Worm (Caenorhabditis elegans) whole organism, young adult: ENCODE results near the gene sel-11.

ENCODE experiments used
- B0019.2 ChIP-seq: fragments of 200-800 bp; sonication (Bioruptor generic); conservative IDR thresholded peaks from 2 replicates; pipeline ENCODE4 v1.3.6; 2022; ENCODE audit warnings: missing genetic modification reagents, missing genetic modification characterization, missing compliant biosample characterization
- C06A6.2 ChIP-seq: fragments of 200-800 bp; sonication (Bioruptor generic); conservative IDR thresholded peaks from 2 replicates; pipeline ENCODE4 v1.3.6; 2022; ENCODE audit warnings: missing genetic modification characterization, missing compliant biosample characterization
- D2030.7 ChIP-seq: fragments of 200-800 bp; sonication (Bioruptor generic); IDR thresholded peaks from 2 replicates; pipeline ENCODE4 v1.3.6; 2022; ENCODE audit warnings: missing genetic modification reagents, missing genetic modification characterization, missing compliant biosample characterization
- F33H1.4 ChIP-seq: fragments of 200-800 bp; sonication (Bioruptor generic); IDR thresholded peaks from 2 replicates; pipeline ENCODE4 v1.3.6; 2022; ENCODE audit warnings: missing genetic modification reagents, missing genetic modification characterization, missing compliant biosample characterization
- Y79H2A.3 ChIP-seq: fragments of 200-800 bp; sonication (Bioruptor generic); conservative IDR thresholded peaks from 2 replicates; pipeline ENCODE4 v1.3.6; 2022; ENCODE audit warnings: missing genetic modification reagents, missing genetic modification characterization, missing compliant biosample characterization
- Y95B8A.8 ChIP-seq: fragments of 200-800 bp; sonication (Bioruptor generic); IDR thresholded peaks from 2 replicates; pipeline ENCODE4 v1.3.6; 2022; ENCODE audit warnings: missing genetic modification reagents, missing genetic modification characterization, missing compliant biosample characterization
- aptf-2 ChIP-seq: fragments of 200-800 bp; sonication (Bioruptor generic); conservative IDR thresholded peaks from 2 replicates; pipeline ENCODE4 v1.3.6; 2022; ENCODE audit warnings: missing genetic modification reagents, missing genetic modification characterization, missing compliant biosample characterization
- aptf-3 ChIP-seq: fragments of 200-800 bp; sonication (Bioruptor generic); IDR thresholded peaks from 2 replicates; pipeline ENCODE4 v1.3.6; 2022; ENCODE audit warnings: missing genetic modification characterization, missing compliant biosample characterization
- atf-7 ChIP-seq: sonication (generic microtip); optimal IDR thresholded peaks from 2 replicates; lab custom pipeline; 2017; ENCODE audit warnings: mild to moderate bottlenecking, missing genetic modification characterization, missing compliant biosample characterization
- athp-1 ChIP-seq: sonication (generic microtip); optimal IDR thresholded peaks from 2 replicates; lab custom pipeline; 2017; ENCODE audit warnings: mild to moderate bottlenecking, missing genetic modification characterization, missing compliant biosample characterization
- cebp-1 ChIP-seq, 2 experiments: fragments of 200-800 bp in 1 of 2; sonication (Bioruptor generic) in 1 of 2; sonication (generic microtip) in 1 of 2; IDR thresholded peaks in 1 of 2; optimal IDR thresholded peaks in 1 of 2; 2 replicates each; pipeline versions ENCODE4 v1.3.6 to Lab custom; 2017 to 2022; ENCODE audit warnings: missing compliant biosample characterization in 2 of 2, missing genetic modification characterization in 2 of 2, mild to moderate bottlenecking in 1 of 2, missing genetic modification reagents in 1 of 2, moderate library complexity in 1 of 2
- ceh-100 ChIP-seq: fragments of 200-800 bp; sonication (Bioruptor generic); IDR thresholded peaks from 2 replicates; pipeline ENCODE4 v1.3.6; 2022; ENCODE audit warnings: missing genetic modification reagents, missing genetic modification characterization, missing compliant biosample characterization
- die-1 ChIP-seq: sonication (generic microtip); optimal IDR thresholded peaks from 2 replicates; lab custom pipeline; 2016; ENCODE audit warnings: missing genotype, mild to moderate bottlenecking, missing genetic modification characterization, missing compliant biosample characterization
- dox-1 ChIP-seq: fragments of 200-800 bp; sonication (Bioruptor generic); IDR thresholded peaks from 2 replicates; pipeline ENCODE4 v1.3.6; 2022; ENCODE audit warnings: missing genetic modification reagents, missing genetic modification characterization, missing compliant biosample characterization
- dpff-1 ChIP-seq: sonication (generic microtip); optimal IDR thresholded peaks from 2 replicates; lab custom pipeline; 2017; ENCODE audit warnings: mild to moderate bottlenecking, missing genetic modification characterization, missing compliant biosample characterization
- dpl-1 ChIP-seq: fragments of 150-350 bp; optimal IDR thresholded peaks from 2 replicates; lab custom pipeline; 2014; ENCODE audit warnings: missing biosample characterization, missing genetic modification reagents, missing genetic modification characterization
- efl-1 ChIP-seq: fragments of 150-350 bp; optimal IDR thresholded peaks from 2 replicates; lab custom pipeline; 2014; ENCODE audit warnings: missing biosample characterization, missing genetic modification reagents, missing genetic modification characterization
- him-1 ChIP-seq: sonication (generic microtip); optimal IDR thresholded peaks from 2 replicates; lab custom pipeline; 2016; ENCODE audit warnings: missing genotype, missing genetic modification reagents, missing genetic modification characterization, missing compliant biosample characterization
- hrde-1 ChIP-seq: sonication (generic microtip); optimal IDR thresholded peaks from 2 replicates; lab custom pipeline; 2016; ENCODE audit warnings: missing genetic modification characterization, mild to moderate bottlenecking, missing compliant biosample characterization, moderate library complexity, missing genotype, missing genetic modification reagents, borderline replicate concordance
- hsf-1 ChIP-seq: fragments of 200-800 bp; sonication (Bioruptor generic); IDR thresholded peaks from 2 replicates; pipeline ENCODE4 v1.3.6; 2022; ENCODE audit warnings: missing genetic modification reagents, missing genetic modification characterization, missing compliant biosample characterization
- lag-1 ChIP-seq: fragments of 200-800 bp; sonication (Bioruptor generic); IDR thresholded peaks from 2 replicates; pipeline ENCODE4 v1.3.6; 2022; ENCODE audit warnings: missing genetic modification reagents, missing genetic modification characterization, missing compliant biosample characterization
- let-526 ChIP-seq: fragments of 200-800 bp; sonication (Bioruptor generic); IDR thresholded peaks from 2 replicates; pipeline ENCODE4 v1.3.6; 2022; ENCODE audit warnings: missing genetic modification reagents, missing genetic modification characterization, missing compliant biosample characterization
- lin-40 ChIP-seq: sonication (generic microtip); optimal IDR thresholded peaks from 2 replicates; lab custom pipeline; 2016; ENCODE audit warnings: missing genetic modification characterization, mild to moderate bottlenecking, missing compliant biosample characterization, missing genotype, missing genetic modification reagents
- lin-54 ChIP-seq: fragments of 200-800 bp; sonication (Bioruptor generic); optimal IDR thresholded peaks from 2 replicates; lab custom pipeline; 2018; ENCODE audit warnings: mild to moderate bottlenecking, missing genetic modification characterization, missing compliant biosample characterization
- lir-1 ChIP-seq: fragments of 200-800 bp; sonication (Bioruptor generic); conservative IDR thresholded peaks from 2 replicates; pipeline ENCODE4 v1.3.6; 2022; ENCODE audit warnings: missing genetic modification reagents, missing genetic modification characterization, missing compliant biosample characterization
- lsl-1 ChIP-seq: fragments of 200-800 bp; sonication (Bioruptor generic); optimal IDR thresholded peaks from 2 replicates; lab custom pipeline; 2018; ENCODE audit warnings: mild to moderate bottlenecking, missing genetic modification characterization, moderate library complexity, missing compliant biosample characterization
- madf-6 ChIP-seq: fragments of 200-800 bp; sonication (Bioruptor generic); IDR thresholded peaks from 2 replicates; pipeline ENCODE4 v1.3.6; 2022; ENCODE audit warnings: missing genetic modification reagents, missing genetic modification characterization, missing compliant biosample characterization
- madf-8 ChIP-seq: fragments of 200-800 bp; sonication (Bioruptor generic); conservative IDR thresholded peaks from 2 replicates; pipeline ENCODE4 v1.3.6; 2022; ENCODE audit warnings: missing genetic modification reagents, missing genetic modification characterization, missing compliant biosample characterization
- mcd-1 ChIP-seq: fragments of 200-800 bp; sonication (Bioruptor generic); IDR thresholded peaks from 2 replicates; pipeline ENCODE4 v1.3.6; 2022; ENCODE audit warnings: missing genetic modification reagents, missing genetic modification characterization, missing compliant biosample characterization
- pha-4 ChIP-seq: fragments of 150-350 bp; sonication (generic microtip); optimal IDR thresholded peaks from 2 replicates; lab custom pipeline; 2014; ENCODE audit warnings: missing biosample characterization, missing genetic modification reagents, missing genetic modification characterization
- repo-1 ChIP-seq: sonication (generic microtip); optimal IDR thresholded peaks from 2 replicates; lab custom pipeline; 2017; ENCODE audit warnings: mild to moderate bottlenecking, missing genetic modification characterization, missing compliant biosample characterization
- sdz-38 ChIP-seq: sonication (generic microtip); optimal IDR thresholded peaks from 2 replicates; lab custom pipeline; 2016; ENCODE audit warnings: missing genotype, missing genetic modification characterization, missing compliant biosample characterization
- sea-2 ChIP-seq: fragments of 200-800 bp; sonication (Bioruptor generic); IDR thresholded peaks from 2 replicates; pipeline ENCODE4 v1.3.6; 2022; ENCODE audit warnings: missing genetic modification characterization, missing compliant biosample characterization
- snpc-1.1 ChIP-seq: sonication (generic microtip); optimal IDR thresholded peaks from 2 replicates; lab custom pipeline; 2017; ENCODE audit warnings: missing genetic modification characterization, mild to moderate bottlenecking, missing compliant biosample characterization, antibody characterized with exemption, moderate library complexity, missing genotype, missing genetic modification reagents; ENCODE audit not compliant: insufficient read depth
- snpc-3.4 ChIP-seq: sonication (generic microtip); optimal IDR thresholded peaks from 2 replicates; lab custom pipeline; 2017; ENCODE audit warnings: missing genetic modification characterization, mild to moderate bottlenecking, missing compliant biosample characterization, antibody characterized with exemption, moderate library complexity, missing genotype, missing genetic modification reagents
- snpc-4 ChIP-seq, 5 experiments: fragments of 150-350 bp in 1 of 5; sonication (generic microtip) in 4 of 5; optimal IDR thresholded peaks; 2 replicates each; lab custom pipeline; 2014 to 2018; ENCODE audit warnings: missing genetic modification characterization in 5 of 5, missing biosample characterization in 3 of 5, antibody characterized with exemption in 2 of 5, mild to moderate bottlenecking in 2 of 5, missing compliant biosample characterization in 2 of 5, missing genotype in 2 of 5, moderate library complexity in 2 of 5, missing genetic modification reagents in 1 of 5
- tbp1 ChIP-seq: fragments of 200-800 bp; sonication (Bioruptor generic); optimal IDR thresholded peaks from 2 replicates; lab custom pipeline; 2018; ENCODE audit warnings: mild to moderate bottlenecking, missing genetic modification characterization, missing compliant biosample characterization
- xnd-1 ChIP-seq: sonication (generic microtip); optimal IDR thresholded peaks from 2 replicates; lab custom pipeline; 2016; ENCODE audit warnings: missing genotype, missing genetic modification reagents, missing genetic modification characterization, missing compliant biosample characterization
- zim-3 ChIP-seq: sonication (generic microtip); optimal IDR thresholded peaks from 2 replicates; lab custom pipeline; 2017; ENCODE audit warnings: mild to moderate bottlenecking, missing genetic modification characterization, moderate library complexity, missing compliant biosample characterization
- ztf-28 ChIP-seq: fragments of 200-800 bp; sonication (Bioruptor generic); IDR thresholded peaks from 2 replicates; pipeline ENCODE4 v1.3.6; 2022; ENCODE audit warnings: missing genetic modification reagents, missing genetic modification characterization, missing compliant biosample characterization

The sel-11 gene

DNA sequence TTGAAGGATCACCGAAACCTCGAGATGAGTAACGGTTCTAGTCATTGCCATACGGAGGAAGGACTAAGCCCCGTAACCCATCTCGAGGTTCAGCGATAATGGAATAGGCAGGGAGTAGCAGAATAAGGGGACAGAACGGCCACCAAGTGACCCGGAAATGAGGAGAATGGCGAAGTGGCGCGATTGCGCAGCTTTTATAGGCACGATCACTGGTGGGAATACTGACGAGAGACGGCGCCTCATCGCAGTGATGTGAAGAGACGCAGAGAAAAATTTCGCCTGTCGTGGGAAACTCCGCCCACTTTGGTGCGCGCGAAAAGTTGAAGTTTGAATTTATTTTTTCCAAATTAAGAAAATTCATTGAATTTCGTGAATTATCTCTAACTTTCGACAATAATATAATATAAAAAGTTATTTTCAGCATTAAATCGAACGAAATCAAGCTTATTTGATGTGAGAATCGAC lies 3.0 kb downstream of the sel-11 start, which contains the start of gene F55A11.4 (continued):
- TF ChIP-seq cebp-1 (GFP tag; IDR thresholded peaks at IDR 0.05; lab: Robert Waterston, UW) (no peak), cebp-1 (tag; optimal IDR thresholded peaks at IDR 0.05; lab: Kevin White, UChicago) (peak; percentile 11), zim-3 (tag; lab: Kevin White, UChicago) (no peak), aptf-2 (GFP tag; lab: Robert Waterston, UW) (peak; percentile 75), pha-4 (tag; lab: Kevin White, UChicago) (no peak), D2030.7 (GFP tag; lab: Robert Waterston, UW) (peak; percentile 57), lir-1 (no peak), B0019.2 (no peak), snpc-1.1 (tag; lab: Kevin White, UChicago) (peak; percentile 4), F33H1.4 (GFP tag; lab: Robert Waterston, UW) (peak; percentile 26), C06A6.2 (GFP tag; lab: Robert Waterston, UW) (no peak), let-526 (GFP tag; lab: Robert Waterston, UW) (0 out of 2 replicates have a peak, but pooled peaks have one; percentile 11), efl-1 (GFP tag; lab: Kevin White, UChicago) (peak; percentile 73), snpc-3.4 (tag; lab: Kevin White, UChicago) (peak; percentile 44), lin-54 (GFP tag; lab: Kevin White, UChicago) (peak; percentile 70), dpff-1 (tag; lab: Kevin White, UChicago) (no peak), hrde-1 (peak; percentile 16), repo-1 (tag; lab: Kevin White, UChicago) (peak; percentile 24), madf-8 (GFP tag; lab: Robert Waterston, UW) (peak; percentile 52), Y95B8A.8 (GFP tag; lab: Robert Waterston, UW) (no peak), snpc-4 (GFP tag; optimal IDR thresholded peaks at IDR 0.05; lab: Kevin White, UChicago) (no peak), snpc-4 (tag; optimal IDR thresholded peaks at IDR 0.05; lab: Kevin White, UChicago) (peak in 2 of 4 experiments; percentile 28 to 31), hsf-1 (GFP tag; lab: Robert Waterston, UW) (peak; percentile 32; the same call in 1 of the 2 replicates), dpl-1 (GFP tag; lab: Kevin White, UChicago) (peak; percentile 26), ceh-100 (no peak), him-1 (peak; percentile 27), lin-40 (no peak), sea-2 (GFP tag; lab: Robert Waterston, UW) (no peak), lsl-1 (GFP tag; lab: Kevin White, UChicago) (peak; percentile 62), tbp1 (GFP tag; lab: Kevin White, UChicago) (peak; percentile 43), mcd-1 (peak; percentile 57), ztf-28 (GFP tag; lab: Robert Waterston, UW) (no peak), dox-1 (GFP tag; lab: Robert Waterston, UW) (peak; percentile 59), madf-6 (GFP tag; lab: Robert Waterston, UW) (peak; percentile 81), Y79H2A.3 (GFP tag; lab: Robert Waterston, UW) (no peak), aptf-3 (GFP tag; lab: Robert Waterston, UW) (peak; percentile 52; the same call in 1 of the 2 replicates), xnd-1 (peak; percentile 38), sdz-38 (tag; lab: Kevin White, UChicago) (no peak), athp-1 (tag; lab: Kevin White, UChicago) (no peak), die-1 (no peak), atf-7 (tag; lab: Kevin White, UChicago) (no peak), lag-1 (GFP tag; lab: Robert Waterston, UW) (no peak)
